Fruit fly (Drosophila melanogaster) whole organism, embryonic: ENCODE results near the gene hyd.

Experiments
- CG10321 ChIP-seq: fragments of 200-800 bp; sonication (Bioruptor generic); IDR thresholded peaks from 2 replicates; pipeline ENCODE4 v1.3.6; 2022; ENCODE audit warnings: missing biosample characterization, missing genetic modification characterization
- CG13894 ChIP-seq: fragments of 200-800 bp; sonication (Bioruptor generic); optimal IDR thresholded peaks from 3 replicates; lab custom pipeline; 2018; ENCODE audit warnings: missing biosample characterization, mild to moderate bottlenecking, missing genetic modification characterization, moderate library complexity
- CG34422 ChIP-seq: fragments of 200-800 bp; sonication (Bioruptor generic); IDR thresholded peaks from 3 replicates; pipeline ENCODE4 v1.3.6; 2022; ENCODE audit warnings: missing biosample characterization, missing genetic modification characterization
- Deaf1 ChIP-seq: fragments of 200-800 bp; optimal IDR thresholded peaks from 3 replicates; lab custom pipeline; 2019; ENCODE audit warnings: missing biosample characterization, mild to moderate bottlenecking, missing genetic modification characterization, moderate library complexity
- Dfd ChIP-seq, 2 experiments: fragments of >200 bp; optimal IDR thresholded peaks; 2 replicates each; lab custom pipeline; 2017; ENCODE audit warnings: missing biosample characterization in 2 of 2, missing genetic modification characterization in 2 of 2
- Doc3 ChIP-seq: fragments of 200-800 bp; sonication (Bioruptor generic); IDR thresholded peaks from 3 replicates; pipeline ENCODE4 v1.3.6; 2022; ENCODE audit warnings: missing biosample characterization, missing genetic modification characterization; ENCODE audit not compliant: partially characterized antibody
- E2f1 ChIP-seq: fragments of 200-800 bp; sonication (Bioruptor generic); IDR thresholded peaks from 2 replicates; pipeline ENCODE4 v1.3.6; 2022; ENCODE audit warnings: missing biosample characterization, missing genetic modification characterization
- Side ChIP-seq: fragments of 200-800 bp; sonication (Bioruptor generic); optimal IDR thresholded peaks from 2 replicates; lab custom pipeline; 2016; ENCODE audit warnings: missing biosample characterization, missing genetic modification characterization
- Sin3A ChIP-seq: fragments of >200 bp; optimal IDR thresholded peaks from 2 replicates; lab custom pipeline; 2018
- Trl ChIP-seq, 3 experiments: fragments of >200 bp in 2 of 3; fragments of 200-800 bp in 1 of 3; sonication (Bioruptor generic) in 1 of 3; optimal IDR thresholded peaks; 2 replicates in 1 of 3; 3 replicates in 2 of 3; lab custom pipeline; 2016 to 2017; ENCODE audit warnings: missing biosample characterization in 1 of 3, missing genetic modification characterization in 1 of 3
- cato ChIP-seq: fragments of 200-800 bp; sonication (Bioruptor generic); optimal IDR thresholded peaks from 2 replicates; lab custom pipeline; 2016; ENCODE audit warnings: missing biosample characterization, missing genetic modification characterization, borderline replicate concordance
- h ChIP-seq: fragments of >200 bp; optimal IDR thresholded peaks from 2 replicates; lab custom pipeline; 2017
- jing ChIP-seq: fragments of 200-800 bp; sonication (Bioruptor generic); optimal IDR thresholded peaks from 2 replicates; lab custom pipeline; 2018; ENCODE audit warnings: missing biosample characterization, mild to moderate bottlenecking, missing genetic modification characterization
- trh ChIP-seq: fragments of 200-800 bp; sonication (Bioruptor generic); optimal IDR thresholded peaks from 2 replicates; lab custom pipeline; 2016; ENCODE audit warnings: missing biosample characterization, missing genetic modification characterization

DNA sequence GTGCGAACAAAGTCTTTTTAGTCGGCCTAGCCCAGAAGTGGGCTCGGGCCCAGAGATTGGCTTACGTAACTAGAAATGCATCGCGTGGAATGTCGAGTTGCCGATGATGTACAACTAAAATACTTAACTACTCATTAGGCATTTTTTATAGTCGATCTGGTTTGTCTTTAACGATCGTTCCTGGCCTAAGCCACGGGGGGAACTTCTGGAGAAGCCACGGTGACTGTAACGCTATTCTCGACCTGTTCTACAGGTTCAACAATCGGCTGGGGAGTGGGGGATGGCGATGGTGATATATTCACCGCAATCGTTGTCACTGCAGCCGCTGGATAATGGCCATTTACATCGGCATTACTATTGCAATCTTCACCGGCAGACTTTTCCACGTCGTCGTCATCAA is 20.9 kb upstream of the hyd start, which contains the start of gene CG34409:
- TF ChIP-seq Deaf1 (tag; lab: Kevin White, UChicago) (no peak), Doc3 (GFP tag; lab: Robert Waterston, UW) (no peak), Dfd (GFP tag; optimal IDR thresholded peaks at IDR 0.05; lab: Kevin White, UChicago) (no peak), cato (GFP tag; lab: Kevin White, UChicago) (no peak), jing (GFP tag; lab: Kevin White, UChicago) (no peak), trh (GFP tag; lab: Kevin White, UChicago) (no peak), Sin3A (lab: Kevin White, UChicago) (no peak), h (lab: Kevin White, UChicago) (no peak), CG13894 (no peak), CG34422 (GFP tag; lab: Robert Waterston, UW) (no peak), E2f1 (GFP tag; lab: Robert Waterston, UW) (no peak), Side (GFP tag; lab: Kevin White, UChicago) (no peak), CG10321 (GFP tag; lab: Robert Waterston, UW) (no peak), Trl (optimal IDR thresholded peaks at IDR 0.05; lab: Kevin White, UChicago) (no peak), Trl (GFP tag; optimal IDR thresholded peaks at IDR 0.05; lab: Kevin White, UChicago) (no peak)
